Worm (Caenorhabditis elegans) whole organism, L1 larva: ENCODE results near the gene clec-240.
A peak's percentile ranks its signal among the peaks of the same experiment; 100 is the strongest.

ENCODE experiments used
- C34B4.2 ChIP-seq: sonication (generic microtip); optimal IDR thresholded peaks from 2 replicates; lab custom pipeline; 2017; ENCODE audit warnings: mild to moderate bottlenecking, missing genetic modification characterization, missing compliant biosample characterization
- alr-1 ChIP-seq: fragments of 200-800 bp; sonication (Bioruptor generic); optimal IDR thresholded peaks from 2 replicates; lab custom pipeline; 2018; ENCODE audit warnings: borderline replicate concordance, mild to moderate bottlenecking, missing genetic modification characterization, missing compliant biosample characterization
- aly-2 ChIP-seq: fragments of 150-350 bp; optimal IDR thresholded peaks from 2 replicates; lab custom pipeline; 2014; ENCODE audit warnings: missing biosample characterization, missing genetic modification characterization
- ceh-8 ChIP-seq: fragments of 200-800 bp; sonication (Bioruptor generic); optimal IDR thresholded peaks from 2 replicates; lab custom pipeline; 2018; ENCODE audit warnings: mild to moderate bottlenecking, missing genetic modification characterization, moderate library complexity, missing compliant biosample characterization
- ceh-82 ChIP-seq, 3 experiments: fragments of 150-350 bp in 1 of 3; sonication (generic microtip) in 2 of 3; optimal IDR thresholded peaks; 2 replicates each; lab custom pipeline; 2014 to 2017; ENCODE audit warnings: missing biosample characterization in 3 of 3, missing genetic modification characterization in 3 of 3
- dpl-1 ChIP-seq, 3 experiments: fragments of 150-350 bp in 2 of 3; sonication (generic microtip) in 1 of 3; optimal IDR thresholded peaks; 2 replicates each; lab custom pipeline; 2014 to 2017; ENCODE audit warnings: missing biosample characterization in 3 of 3, missing genetic modification characterization in 3 of 3, missing genetic modification reagents in 3 of 3
- efl-1 ChIP-seq, 4 experiments: fragments of 150-350 bp; optimal IDR thresholded peaks in 3 of 4; peaks in 1 of 4; 1 replicate in 1 of 4; 2 replicates in 3 of 4; lab custom pipeline; 2014; ENCODE audit warnings: missing biosample characterization in 2 of 4, missing genetic modification characterization in 2 of 4, missing genetic modification reagents in 2 of 4
- efl-3 ChIP-seq: fragments of 200-800 bp; sonication (Bioruptor generic); optimal IDR thresholded peaks from 2 replicates; lab custom pipeline; 2018; ENCODE audit warnings: mild to moderate bottlenecking, missing genetic modification characterization, missing compliant biosample characterization
- elt-2 ChIP-seq: sonication (generic microtip); optimal IDR thresholded peaks from 2 replicates; lab custom pipeline; 2016; ENCODE audit warnings: missing genetic modification characterization, mild to moderate bottlenecking, inconsistent platforms, missing compliant biosample characterization, missing genetic modification reagents
- elt-3 ChIP-seq, 6 experiments: fragments of 150-350 bp in 1 of 6; sonication (generic microtip); optimal IDR thresholded peaks; 2 replicates each; lab custom pipeline; 2017 to 2018; ENCODE audit warnings: missing biosample characterization in 6 of 6, missing genetic modification characterization in 6 of 6, inconsistent platforms in 1 of 6
- ets-5 ChIP-seq: fragments of 200-800 bp; sonication (Bioruptor generic); IDR thresholded peaks from 2 replicates; pipeline ENCODE4 v1.3.6; 2022; ENCODE audit warnings: missing genetic modification characterization, missing compliant biosample characterization
- fkh-4 ChIP-seq: sonication (generic microtip); optimal IDR thresholded peaks from 2 replicates; lab custom pipeline; 2016; ENCODE audit warnings: missing compliant biosample characterization, missing genetic modification characterization, borderline replicate concordance
- grh-1 ChIP-seq: fragments of 200-800 bp; sonication (Bioruptor generic); IDR thresholded peaks from 2 replicates; pipeline ENCODE4 v1.3.6; 2022; ENCODE audit warnings: missing genetic modification reagents, missing genetic modification characterization, missing compliant biosample characterization
- hlh-17 ChIP-seq: fragments of 200-800 bp; sonication (Bioruptor generic); optimal IDR thresholded peaks from 2 replicates; lab custom pipeline; 2018; ENCODE audit warnings: missing genetic modification characterization, mild to moderate bottlenecking, missing compliant biosample characterization, moderate library complexity, borderline replicate concordance
- hlh-4 ChIP-seq: sonication (generic microtip); optimal IDR thresholded peaks from 2 replicates; lab custom pipeline; 2016; ENCODE audit warnings: mild to moderate bottlenecking, missing genetic modification characterization, missing compliant biosample characterization
- hpl-2 ChIP-seq: fragments of 150-350 bp; optimal IDR thresholded peaks from 2 replicates; lab custom pipeline; 2014; ENCODE audit warnings: missing biosample characterization, missing genetic modification reagents, missing genetic modification characterization
- irx-1 ChIP-seq: sonication (generic microtip); optimal IDR thresholded peaks from 2 replicates; lab custom pipeline; 2016; ENCODE audit warnings: missing genetic modification characterization, missing compliant biosample characterization
- jun-1 ChIP-seq: fragments of 150-350 bp; optimal IDR thresholded peaks from 2 replicates; lab custom pipeline; 2014; ENCODE audit warnings: missing biosample characterization, missing genetic modification reagents, missing genetic modification characterization
- lin-15B ChIP-seq: fragments of 150-350 bp; sonication (generic microtip); optimal IDR thresholded peaks from 3 replicates; lab custom pipeline; 2014; ENCODE audit warnings: missing biosample characterization, missing genetic modification characterization
- mef-2 ChIP-seq: fragments of 150-350 bp; optimal IDR thresholded peaks from 2 replicates; lab custom pipeline; 2014; ENCODE audit warnings: missing biosample characterization, missing genetic modification characterization
- nhr-20 ChIP-seq: sonication (generic microtip); optimal IDR thresholded peaks from 2 replicates; lab custom pipeline; 2016; ENCODE audit warnings: mild to moderate bottlenecking, missing genetic modification characterization, missing compliant biosample characterization
- nhr-237 ChIP-seq: fragments of 150-350 bp; optimal IDR thresholded peaks from 2 replicates; lab custom pipeline; 2014; ENCODE audit warnings: missing biosample characterization, missing genetic modification characterization
- nhr-71 ChIP-seq: sonication (generic microtip); optimal IDR thresholded peaks from 2 replicates; lab custom pipeline; 2016; ENCODE audit warnings: mild to moderate bottlenecking, missing genetic modification characterization, moderate library complexity, missing compliant biosample characterization
- nhr-77 ChIP-seq: fragments of 150-350 bp; optimal IDR thresholded peaks from 2 replicates; lab custom pipeline; 2014; ENCODE audit warnings: missing biosample characterization, missing genetic modification characterization
- nhr-84 ChIP-seq: sonication (generic microtip); optimal IDR thresholded peaks from 2 replicates; lab custom pipeline; 2017; ENCODE audit warnings: missing biosample characterization, missing genetic modification characterization
- nhr-90 ChIP-seq: sonication (generic microtip); optimal IDR thresholded peaks from 2 replicates; lab custom pipeline; 2016; ENCODE audit warnings: mild to moderate bottlenecking, missing genetic modification characterization, missing compliant biosample characterization; ENCODE audit not compliant: poor library complexity
- pag-3 ChIP-seq: sonication (generic microtip); optimal IDR thresholded peaks from 2 replicates; lab custom pipeline; 2017; ENCODE audit warnings: missing genetic modification characterization, mild to moderate bottlenecking, missing compliant biosample characterization, antibody characterized with exemption, borderline replicate concordance; ENCODE audit not compliant: insufficient read depth
- pax-3 ChIP-seq: fragments of 200-800 bp; sonication (Bioruptor generic); optimal IDR thresholded peaks from 2 replicates; lab custom pipeline; 2018; ENCODE audit warnings: mild to moderate bottlenecking, missing genetic modification characterization, moderate library complexity, missing compliant biosample characterization
- snu-23 ChIP-seq: sonication (generic microtip); optimal IDR thresholded peaks from 2 replicates; lab custom pipeline; 2016; ENCODE audit warnings: missing genetic modification characterization, missing compliant biosample characterization
- sox-4 ChIP-seq: sonication (generic microtip); optimal IDR thresholded peaks from 2 replicates; lab custom pipeline; 2016; ENCODE audit warnings: missing genetic modification characterization, missing compliant biosample characterization
- sptf-1 ChIP-seq: fragments of 150-350 bp; optimal IDR thresholded peaks from 2 replicates; lab custom pipeline; 2014; ENCODE audit warnings: missing biosample characterization, missing genetic modification characterization
- sup-37 ChIP-seq: fragments of 200-800 bp; sonication (Bioruptor generic); optimal IDR thresholded peaks from 2 replicates; lab custom pipeline; 2018; ENCODE audit warnings: mild to moderate bottlenecking, missing genetic modification characterization, missing compliant biosample characterization
- tbx-2 ChIP-seq: sonication (generic microtip); optimal IDR thresholded peaks from 2 replicates; lab custom pipeline; 2016; ENCODE audit warnings: missing genetic modification characterization, missing compliant biosample characterization
- tlp-1 ChIP-seq: fragments of 150-350 bp; optimal IDR thresholded peaks from 2 replicates; lab custom pipeline; 2014; ENCODE audit warnings: missing biosample characterization, missing genetic modification characterization
- unc-130 ChIP-seq: fragments of 150-350 bp; optimal IDR thresholded peaks from 2 replicates; lab custom pipeline; 2017; ENCODE audit warnings: missing biosample characterization, missing genetic modification characterization, inconsistent platforms
- xbp-1 ChIP-seq: sonication (generic microtip); optimal IDR thresholded peaks from 2 replicates; lab custom pipeline; 2016; ENCODE audit warnings: missing genetic modification characterization, missing compliant biosample characterization
- zip-4 ChIP-seq: fragments of 200-800 bp; sonication (Bioruptor generic); optimal IDR thresholded peaks from 2 replicates; lab custom pipeline; 2018; ENCODE audit warnings: mild to moderate bottlenecking, missing genetic modification characterization, moderate library complexity, missing compliant biosample characterization

clec-240 gene

DNA sequence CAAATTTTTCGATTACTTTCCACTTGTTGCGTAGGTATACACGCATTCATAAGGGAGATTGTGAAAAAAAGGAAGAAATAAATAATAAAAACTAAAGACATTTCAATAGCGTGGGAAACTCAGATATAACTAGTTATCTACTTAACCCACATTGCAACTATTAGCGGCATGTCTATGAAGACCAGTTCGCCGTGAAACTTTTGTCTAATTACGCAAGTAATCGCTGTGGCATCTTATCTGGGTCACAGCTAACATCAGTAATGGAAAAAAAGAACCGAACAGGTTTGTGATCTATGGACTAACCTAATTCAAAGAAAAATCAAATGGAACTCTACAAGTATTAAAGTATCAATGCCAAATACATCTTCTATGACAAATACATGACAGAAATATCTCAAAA lies 3.4 kb downstream of the clec-240 start, which contains the start of gene clec-241:
TSS of gene clec-241 (minus strand) at position 101 of the 400 bp plus-strand sequence.
- TF ChIP-seq snu-23 (GFP tag; lab: Kevin White, UChicago): no peak
- TF ChIP-seq grh-1 (GFP tag; lab: Robert Waterston, UW): no peak
- TF ChIP-seq lin-15B (tag; lab: Kevin White, UChicago): no peak
- no peak for TF ChIP-seq aly-2
- TF ChIP-seq efl-3 (GFP tag; lab: Kevin White, UChicago): no peak
- no peak for TF ChIP-seq zip-4 (GFP tag; lab: Kevin White, UChicago)
- no peak for TF ChIP-seq hlh-4
- no peak for TF ChIP-seq ets-5
- TF ChIP-seq sox-4 (tag; lab: Kevin White, UChicago): no peak
- no peak for TF ChIP-seq tbx-2 (tag; lab: Kevin White, UChicago)
- TF ChIP-seq ceh-8: no peak
- no peak for TF ChIP-seq hlh-17 (GFP tag; lab: Kevin White, UChicago)
- no peak for TF ChIP-seq irx-1 (tag; lab: Kevin White, UChicago)
- TF ChIP-seq unc-130 (tag; lab: Kevin White, UChicago): no peak
- no peak for TF ChIP-seq alr-1
- no peak for TF ChIP-seq nhr-237 (tag; lab: Kevin White, UChicago)
- no peak for TF ChIP-seq nhr-20 (tag; lab: Kevin White, UChicago)

DNA sequence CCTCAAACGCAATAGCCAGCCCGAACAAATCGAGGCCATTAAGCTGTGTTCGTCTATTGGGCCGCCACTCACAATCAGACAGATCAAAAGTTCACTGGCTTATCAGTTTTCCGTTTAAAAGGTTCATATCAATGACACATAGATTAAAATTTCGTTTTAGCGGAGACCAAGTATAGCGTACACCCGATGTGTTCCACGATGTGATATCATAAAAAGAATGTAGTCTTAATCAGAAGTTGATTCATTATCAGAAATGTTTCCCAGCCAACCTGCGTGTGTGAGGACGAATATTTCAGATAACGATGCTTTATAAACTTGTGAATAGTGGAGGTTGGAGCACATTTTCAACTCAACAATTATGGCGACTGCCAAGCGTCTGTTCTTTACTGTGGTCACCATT lies 4.2 kb downstream of the clec-240 start, which contains the start of gene clc-13:
TSS of gene clc-13 (plus strand) at position 359 of the 400 bp plus-strand sequence.
- TF ChIP-seq nhr-77 (no peak), jun-1 (tag; lab: Kevin White, UChicago) (peak; percentile 57), sptf-1 (tag; lab: Kevin White, UChicago) (no peak), C34B4.2 (tag; lab: Kevin White, UChicago) (no peak), sup-37 (GFP tag; lab: Kevin White, UChicago) (no peak), nhr-237 (tag; lab: Kevin White, UChicago) (no peak), efl-1 (optimal IDR thresholded peaks at IDR 0.05; lab: Kevin White, UChicago) (no peak), efl-1 (GFP tag; optimal IDR thresholded peaks at IDR 0.05 in 1 of 2; lab: Kevin White, UChicago) (peak in 1 of 2 experiments; percentile 42), tlp-1 (tag; lab: Kevin White, UChicago) (no peak), hpl-2 (GFP tag; lab: Kevin White, UChicago) (no peak), nhr-20 (tag; lab: Kevin White, UChicago) (peak; percentile 75), pag-3 (tag; lab: Kevin White, UChicago) (no peak), alr-1 (no peak), elt-2 (peak; percentile 98), efl-3 (GFP tag; lab: Kevin White, UChicago) (no peak), zip-4 (GFP tag; lab: Kevin White, UChicago) (no peak), xbp-1 (tag; lab: Kevin White, UChicago) (no peak), ets-5 (no peak), fkh-4 (tag; lab: Kevin White, UChicago) (no peak)
- TF ChIP-seq, all 84 proteins: peak for 4

DNA sequence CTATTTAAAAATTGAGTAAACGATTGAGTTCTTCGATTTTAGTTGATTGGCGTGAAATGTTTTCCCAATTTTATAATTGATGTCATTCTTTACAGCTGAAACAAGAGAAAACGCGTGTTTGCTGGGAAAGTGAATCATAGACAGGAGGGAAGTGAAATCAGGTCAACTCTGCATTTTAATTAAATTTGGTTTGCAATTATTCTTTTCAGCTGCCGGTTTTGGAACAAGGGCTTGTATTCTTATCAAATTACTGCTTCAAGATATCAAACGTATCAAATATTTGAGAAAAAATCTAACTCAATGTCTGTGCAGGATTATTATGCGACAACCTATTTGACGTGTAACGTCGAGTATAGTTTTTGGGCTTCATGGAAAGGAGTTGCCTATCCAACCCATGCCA lies 7.0 kb downstream of the clec-240 start, which contains the start of gene srh-97:
TSS of gene srh-97 (plus strand) at position 301 of the 400 bp plus-strand sequence.
- TF ChIP-seq alr-1 (no peak), hlh-4 (peak; percentile 25)

DNA sequence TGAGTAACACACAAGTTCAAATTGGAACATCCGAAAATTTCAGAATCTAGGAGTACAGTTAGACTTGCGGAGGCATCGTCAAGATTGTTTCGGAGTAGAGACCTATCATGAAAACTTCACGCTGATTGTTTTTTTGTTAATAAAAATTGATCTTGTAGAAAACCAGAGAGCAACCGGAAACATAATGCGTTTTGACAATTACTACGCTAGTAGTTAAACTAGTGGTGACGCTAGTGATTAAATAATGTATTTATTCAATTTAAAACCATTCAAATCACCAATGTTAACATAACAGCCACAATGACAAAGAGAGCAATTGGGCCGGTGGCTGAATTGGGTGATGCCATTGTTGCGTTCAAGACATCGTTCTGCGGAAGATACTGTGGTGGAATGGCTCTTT lies 9.9 kb downstream of the clec-240 start, which contains the start of gene F49H6.17:
TSS of gene F49H6.17 (plus strand) at position 301 of the 400 bp plus-strand sequence.
- TF ChIP-seq ceh-82 (tag; optimal IDR thresholded peaks at IDR 0.05; lab: Kevin White, UChicago): no peak

DNA sequence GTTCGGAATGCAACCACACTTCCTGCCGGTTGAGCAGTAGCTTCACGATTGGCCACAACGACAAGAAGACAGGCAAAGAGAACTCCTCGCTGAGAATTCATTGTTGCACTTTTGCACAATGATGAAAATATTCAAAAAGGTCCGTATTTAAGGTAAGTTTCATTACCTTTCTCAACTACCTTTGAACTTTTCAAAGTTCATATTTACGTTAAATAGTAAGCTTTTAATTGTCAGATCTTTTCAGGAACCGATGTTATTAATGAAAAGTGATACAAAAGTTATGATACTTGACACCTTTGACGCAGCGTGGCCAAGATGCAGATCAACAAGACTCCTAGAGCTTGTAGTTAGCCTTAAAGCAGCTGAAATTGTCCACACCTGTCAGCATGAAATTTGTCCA lies 11.5 kb downstream of the clec-240 start, which contains the start of gene F49H6.12:
TSS of gene F49H6.12 (minus strand) at position 101 of the 400 bp plus-strand sequence.
- TF ChIP-seq sup-37 (GFP tag; lab: Kevin White, UChicago) (no peak), mef-2 (no peak), elt-3 (tag; optimal IDR thresholded peaks at IDR 0.05; lab: Kevin White, UChicago) (no peak), nhr-71 (no peak), pax-3 (tag; lab: Kevin White, UChicago) (no peak), nhr-84 (tag; lab: Kevin White, UChicago) (no peak), dpl-1 (GFP tag; optimal IDR thresholded peaks at IDR 0.05; lab: Kevin White, UChicago) (no peak), nhr-90 (tag; lab: Kevin White, UChicago) (no peak)
- TF ChIP-seq, all 84 proteins: peak for 0
